Fruit fly (Drosophila melanogaster) whole organism, adult: ENCODE data around the gene Gale.

ENCODE experiments used
- CG11617 ChIP-seq: fragments of 200-800 bp; sonication (Bioruptor generic); optimal IDR thresholded peaks from 2 replicates; lab custom pipeline; 2017; ENCODE audit warnings: mild to moderate bottlenecking, missing biosample characterization, missing genetic modification reagents, missing genetic modification characterization
- CG12768 ChIP-seq: fragments of 200-800 bp; sonication (Bioruptor generic); optimal IDR thresholded peaks from 2 replicates; lab custom pipeline; 2017; ENCODE audit warnings: missing biosample characterization, missing genetic modification characterization, mild to moderate bottlenecking, moderate library complexity, missing genetic modification reagents
- CG1620 ChIP-seq: fragments of 200-800 bp; sonication (Bioruptor generic); optimal IDR thresholded peaks from 2 replicates; lab custom pipeline; 2016; ENCODE audit warnings: missing biosample characterization, missing genetic modification characterization
- CG33017 ChIP-seq: fragments of 200-800 bp; sonication (Bioruptor generic); optimal IDR thresholded peaks from 2 replicates; lab custom pipeline; 2018; ENCODE audit warnings: missing biosample characterization, mild to moderate bottlenecking, missing genetic modification characterization, moderate library complexity
- CG7045 ChIP-seq: fragments of 200-800 bp; sonication (Bioruptor generic); optimal IDR thresholded peaks from 2 replicates; lab custom pipeline; 2017; ENCODE audit warnings: missing biosample characterization, mild to moderate bottlenecking, missing genetic modification characterization
- Crg-1 ChIP-seq: fragments of 200-800 bp; sonication (Bioruptor generic); optimal IDR thresholded peaks from 2 replicates; lab custom pipeline; 2016; ENCODE audit warnings: missing biosample characterization, missing genetic modification characterization
- Hr96 ChIP-seq: fragments of 200-800 bp; sonication (Bioruptor generic); optimal IDR thresholded peaks from 2 replicates; lab custom pipeline; 2016; ENCODE audit warnings: missing biosample characterization, missing genetic modification characterization
- Mnt ChIP-seq: fragments of 200-800 bp; sonication (Bioruptor generic); optimal IDR thresholded peaks from 2 replicates; lab custom pipeline; 2016; ENCODE audit warnings: missing biosample characterization, mild to moderate bottlenecking, missing genetic modification characterization
- cic ChIP-seq: fragments of 200-800 bp; sonication (Bioruptor generic); optimal IDR thresholded peaks from 2 replicates; lab custom pipeline; 2017; ENCODE audit warnings: missing biosample characterization, mild to moderate bottlenecking, missing genetic modification characterization, moderate library complexity
- pad ChIP-seq: fragments of 200-800 bp; sonication (Bioruptor generic); optimal IDR thresholded peaks from 3 replicates; lab custom pipeline; 2017; ENCODE audit warnings: missing biosample characterization, missing genetic modification characterization, mild to moderate bottlenecking, moderate library complexity, missing genetic modification reagents
- tj ChIP-seq: fragments of 200-800 bp; sonication (Bioruptor generic); optimal IDR thresholded peaks from 3 replicates; lab custom pipeline; 2017; ENCODE audit warnings: missing biosample characterization, mild to moderate bottlenecking, missing genetic modification characterization, moderate library complexity

- peak; percentile 6 for TF ChIP-seq CG11617 (GFP tag; lab: Kevin White, UChicago)
- TF ChIP-seq CG1620 (GFP tag; lab: Kevin White, UChicago) = peak; percentile 20
- TF ChIP-seq tj = peak; percentile 57
- TF ChIP-seq pad (GFP tag; lab: Kevin White, UChicago) = peak; percentile 14
- no peak for TF ChIP-seq Crg-1 (GFP tag; lab: Kevin White, UChicago)
- TF ChIP-seq CG12768 (GFP tag; lab: Kevin White, UChicago) = peak; percentile 73
- TF ChIP-seq Hr96 (GFP tag; lab: Kevin White, UChicago) = peak; percentile 65
- peak; percentile 58 for TF ChIP-seq CG7045 (GFP tag; lab: Kevin White, UChicago)
- peak; percentile 56 for TF ChIP-seq Mnt
- TF ChIP-seq CG33017 (tag; lab: Kevin White, UChicago) = peak; percentile 34
- peak; percentile 71 for TF ChIP-seq cic (GFP tag; lab: Kevin White, UChicago)
Measured at dm6 chr3L:603847-604550, 44.4 kb upstream of the Gale start, which contains the start of gene CG13893.
